Fruit fly (Drosophila melanogaster) whole organism, wandering third instar larva: ENCODE data around the gene CG13725.
A peak's percentile ranks its signal among the peaks of the same experiment; 100 is the strongest.

ENCODE experiments used
- Abd-B ChIP-seq: fragments of >200 bp; optimal IDR thresholded peaks from 2 replicates; lab custom pipeline; 2017; ENCODE audit warnings: missing biosample characterization, missing genetic modification characterization
- CG32264 ChIP-seq: fragments of 200-800 bp; sonication (Bioruptor generic); optimal IDR thresholded peaks from 2 replicates; lab custom pipeline; 2016; ENCODE audit warnings: missing biosample characterization, missing genetic modification characterization
- CG9705 ChIP-seq: fragments of 200-800 bp; sonication (Bioruptor generic); optimal IDR thresholded peaks from 2 replicates; lab custom pipeline; 2018; ENCODE audit warnings: missing biosample characterization, mild to moderate bottlenecking, missing genetic modification characterization
- Dfd ChIP-seq: fragments of >200 bp; optimal IDR thresholded peaks from 2 replicates; lab custom pipeline; 2017; ENCODE audit warnings: missing biosample characterization, missing genetic modification characterization
- Dif ChIP-seq: fragments of 200-275, 200-300 bp; sonication (Bioruptor generic); optimal IDR thresholded peaks from 2 replicates; lab custom pipeline; 2018; ENCODE audit warnings: missing biosample characterization, missing genetic modification characterization; ENCODE audit not compliant: partially characterized antibody
- GATAd ChIP-seq: sonication (Bioruptor generic); optimal IDR thresholded peaks from 2 replicates; lab custom pipeline; 2016; ENCODE audit warnings: missing biosample characterization, missing genetic modification characterization
- HLH106 ChIP-seq: fragments of 200-800 bp; optimal IDR thresholded peaks from 3 replicates; lab custom pipeline; 2019; ENCODE audit warnings: missing biosample characterization, mild to moderate bottlenecking, missing genetic modification characterization, moderate library complexity
- Hnf4 ChIP-seq: fragments of 200-800 bp; sonication (Bioruptor generic); optimal IDR thresholded peaks from 2 replicates; lab custom pipeline; 2016; ENCODE audit warnings: missing biosample characterization, mild to moderate bottlenecking, missing genetic modification characterization
- Hr78 ChIP-seq: fragments of >200 bp; optimal IDR thresholded peaks from 2 replicates; lab custom pipeline; 2017; ENCODE audit warnings: missing biosample characterization, missing genetic modification characterization
- Hr83 ChIP-seq: fragments of 200-300 bp; sonication (Bioruptor generic); optimal IDR thresholded peaks from 2 replicates; lab custom pipeline; 2016; ENCODE audit warnings: missing biosample characterization, mild to moderate bottlenecking, missing genetic modification characterization, moderate library complexity; ENCODE audit not compliant: poor library complexity, severe bottlenecking
- Jra ChIP-seq: sonication (Bioruptor generic); optimal IDR thresholded peaks from 2 replicates; lab custom pipeline; 2016; ENCODE audit warnings: missing biosample characterization, missing genetic modification characterization
- Mio ChIP-seq: sonication (Bioruptor generic); optimal IDR thresholded peaks from 2 replicates; lab custom pipeline; 2016; ENCODE audit warnings: missing biosample characterization, missing genetic modification characterization
- Myc ChIP-seq: fragments of >200 bp; optimal IDR thresholded peaks from 2 replicates; lab custom pipeline; 2017
- OdsH ChIP-seq: fragments of 200-800 bp; sonication (Bioruptor generic); optimal IDR thresholded peaks from 2 replicates; lab custom pipeline; 2016; ENCODE audit warnings: missing biosample characterization, mild to moderate bottlenecking, missing genetic modification characterization
- Rel ChIP-seq, 2 experiments: fragments of 200-800 bp; sonication (Bioruptor generic) in 1 of 2; optimal IDR thresholded peaks; 2 replicates in 1 of 2; 3 replicates in 1 of 2; lab custom pipeline; 2016 to 2019; ENCODE audit warnings: mild to moderate bottlenecking in 2 of 2, missing biosample characterization in 2 of 2, missing genetic modification characterization in 2 of 2, moderate library complexity in 1 of 2
- Sp1 ChIP-seq: fragments of 200-800 bp; sonication (Bioruptor generic); optimal IDR thresholded peaks from 3 replicates; lab custom pipeline; 2019; ENCODE audit warnings: missing biosample characterization, mild to moderate bottlenecking, missing genetic modification characterization, moderate library complexity
- Vsx2 ChIP-seq: fragments of 200-300, 225-300 bp; sonication (Bioruptor generic); optimal IDR thresholded peaks from 2 replicates; lab custom pipeline; 2018; ENCODE audit warnings: missing biosample characterization, missing genetic modification characterization; ENCODE audit not compliant: partially characterized antibody
- dl ChIP-seq, 2 experiments: fragments of 175-275, 200-275 bp in 1 of 2; fragments of 200-275 bp in 1 of 2; sonication (Bioruptor generic); optimal IDR thresholded peaks; lab custom pipeline; 2018; ENCODE audit warnings: mild to moderate bottlenecking in 2 of 2, missing biosample characterization in 2 of 2, missing genetic modification characterization in 2 of 2, moderate library complexity in 2 of 2; ENCODE audit not compliant: partially characterized antibody in 2 of 2, insufficient read depth in 1 of 2
- dmrt93B ChIP-seq: fragments of 200-800 bp; sonication (Bioruptor generic); optimal IDR thresholded peaks from 2 replicates; lab custom pipeline; 2018; ENCODE audit warnings: missing biosample characterization, mild to moderate bottlenecking, missing genetic modification characterization
- dsf ChIP-seq: sonication (Bioruptor generic); optimal IDR thresholded peaks from 2 replicates; lab custom pipeline; 2016; ENCODE audit warnings: missing biosample characterization, missing genetic modification characterization, borderline replicate concordance
- ey ChIP-seq: fragments of 200-800 bp; sonication (Bioruptor generic); optimal IDR thresholded peaks from 2 replicates; lab custom pipeline; 2016; ENCODE audit warnings: missing biosample characterization, missing genetic modification characterization
- foxo ChIP-seq, 2 experiments: fragments of 200-800 bp; sonication (Bioruptor generic); optimal IDR thresholded peaks; 2 replicates in 1 of 2; 3 replicates in 1 of 2; lab custom pipeline; 2016 to 2017; ENCODE audit warnings: missing biosample characterization in 2 of 2, missing genetic modification characterization in 2 of 2
- fru ChIP-seq: fragments of 200-800 bp; sonication (Bioruptor generic); optimal IDR thresholded peaks from 3 replicates; lab custom pipeline; 2016; ENCODE audit warnings: missing biosample characterization, mild to moderate bottlenecking, missing genetic modification characterization
- h ChIP-seq: fragments of 200-800 bp; sonication (Bioruptor generic); optimal IDR thresholded peaks from 3 replicates; lab custom pipeline; 2016; ENCODE audit warnings: missing biosample characterization, mild to moderate bottlenecking, missing genetic modification characterization
- jim ChIP-seq: fragments of 175-275, 200-325 bp; sonication (Bioruptor generic); optimal IDR thresholded peaks from 2 replicates; lab custom pipeline; 2016; ENCODE audit warnings: missing biosample characterization, mild to moderate bottlenecking, missing genetic modification characterization
- lola ChIP-seq: fragments of >200 bp; optimal IDR thresholded peaks from 2 replicates; lab custom pipeline; 2017; ENCODE audit warnings: missing biosample characterization, missing genetic modification characterization
- pan ChIP-seq: fragments of >200 bp; optimal IDR thresholded peaks from 2 replicates; lab custom pipeline; 2017
- psq ChIP-seq: fragments of 200-800 bp; sonication (Bioruptor generic); optimal IDR thresholded peaks from 3 replicates; lab custom pipeline; 2017; ENCODE audit warnings: missing biosample characterization, mild to moderate bottlenecking, missing genetic modification characterization, moderate library complexity
- rgr ChIP-seq: fragments of 200-800 bp; sonication (Bioruptor generic); optimal IDR thresholded peaks from 3 replicates; lab custom pipeline; 2016; ENCODE audit warnings: missing biosample characterization, mild to moderate bottlenecking, missing genetic modification characterization
- sage ChIP-seq: fragments of 200-800 bp; sonication (Bioruptor generic); optimal IDR thresholded peaks from 2 replicates; lab custom pipeline; 2016; ENCODE audit warnings: missing biosample characterization, mild to moderate bottlenecking, missing genetic modification characterization
- usp ChIP-seq: fragments of >200 bp; optimal IDR thresholded peaks from 2 replicates; lab custom pipeline; 2017; ENCODE audit warnings: missing biosample characterization, missing genetic modification characterization
- woc ChIP-seq: sonication (Bioruptor generic); optimal IDR thresholded peaks from 2 replicates; lab custom pipeline; 2016; ENCODE audit warnings: missing biosample characterization, mild to moderate bottlenecking, missing genetic modification characterization

The CG13725 gene

DNA sequence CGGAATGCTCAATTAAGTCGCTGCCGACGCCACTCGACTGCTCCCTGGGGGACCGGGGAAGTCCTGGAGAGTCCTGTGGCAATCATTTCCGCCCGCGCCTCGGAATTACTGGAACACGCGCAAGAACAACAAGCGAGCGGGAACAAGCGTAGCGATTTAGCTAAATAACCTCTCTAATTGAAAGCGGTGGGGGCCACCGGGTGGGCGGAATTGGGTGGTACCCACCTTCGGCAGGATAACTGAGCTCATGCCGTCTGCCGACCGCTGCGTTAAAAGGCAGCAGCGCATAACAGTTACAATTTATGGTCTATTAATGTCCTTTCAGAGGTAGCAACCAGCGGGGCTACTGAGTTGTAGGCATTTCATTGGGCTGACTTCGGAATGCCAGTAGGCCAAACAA, 21.1 kb upstream of the CG13725 start:
- no peak for TF ChIP-seq Mio (GFP tag; lab: Kevin White, UChicago)
- no peak for TF ChIP-seq jim (GFP tag; lab: Kevin White, UChicago)
- TF ChIP-seq Hr83 (GFP tag; lab: Kevin White, UChicago) = no peak
- no peak for TF ChIP-seq Rel (GFP tag; optimal IDR thresholded peaks at IDR 0.05; lab: Kevin White, UChicago)
- TF ChIP-seq Rel (tag; optimal IDR thresholded peaks at IDR 0.05; lab: Kevin White, UChicago) = no peak
- TF ChIP-seq CG32264 (GFP tag; lab: Kevin White, UChicago) = no peak
- no peak for TF ChIP-seq GATAd (GFP tag; lab: Kevin White, UChicago)
- no peak for TF ChIP-seq usp
- no peak for TF ChIP-seq CG9705
- no peak for TF ChIP-seq sage (GFP tag; lab: Kevin White, UChicago)

dm6 chr3L:17344596-17344995, 19.3 kb upstream of the CG13725 start, which contains the start of gene brv2:
TSS of gene brv2 (minus strand) at chr3L:17344696.
- TF ChIP-seq Jra (GFP tag; lab: Kevin White, UChicago) = no peak
- TF ChIP-seq CG9705 = no peak
- no peak for TF ChIP-seq dl (GFP tag; optimal IDR thresholded peaks at IDR 0.05; lab: Kevin White, UChicago; ENCODE audit: insufficient read depth in 1 of 2, partially characterized antibody in 2 of 2)
- no peak for TF ChIP-seq h (GFP tag; lab: Kevin White, UChicago)
- no peak for TF ChIP-seq Dif
- no peak for TF ChIP-seq foxo (GFP tag; optimal IDR thresholded peaks at IDR 0.05; lab: Kevin White, UChicago)
- no peak for TF ChIP-seq Dfd (GFP tag; lab: Kevin White, UChicago)
- no peak for TF ChIP-seq Hr83 (GFP tag; lab: Kevin White, UChicago)
- TF ChIP-seq usp = no peak
- no peak for TF ChIP-seq HLH106
- TF ChIP-seq Myc (lab: Kevin White, UChicago) = no peak
- no peak for TF ChIP-seq Hr78 (GFP tag; lab: Kevin White, UChicago)
- no peak for TF ChIP-seq dmrt93B (GFP tag; lab: Kevin White, UChicago)
- TF ChIP-seq CG32264 (GFP tag; lab: Kevin White, UChicago) = no peak

DNA sequence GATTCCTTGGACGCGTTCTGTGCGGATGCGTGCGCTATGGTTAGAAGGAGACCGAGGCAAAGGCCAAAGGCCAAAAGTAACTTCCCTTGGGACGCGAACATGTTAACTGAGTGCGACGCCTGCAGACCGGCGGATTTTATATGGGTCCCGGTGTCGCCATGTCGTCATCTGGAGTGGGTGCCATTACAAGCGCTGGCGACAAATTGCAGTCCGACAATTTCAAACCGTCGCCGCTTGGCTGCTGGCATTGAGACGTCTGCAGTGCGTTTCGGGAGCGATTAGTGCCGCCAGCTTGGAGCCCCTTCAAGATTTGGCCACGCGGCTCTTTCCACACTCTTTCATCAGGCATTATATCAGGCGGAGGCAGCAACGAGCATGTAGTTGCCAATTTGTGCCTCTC, 15.9 kb upstream of the CG13725 start, which contains the start of gene CG13727:
CG13727 (minus strand) TSS at position 101 of the 400 bp plus-strand sequence.
- TF ChIP-seq HLH106 = no peak
- no peak for TF ChIP-seq jim (GFP tag; lab: Kevin White, UChicago)
- no peak for TF ChIP-seq Vsx2 (GFP tag; lab: Kevin White, UChicago)
- TF ChIP-seq CG9705 = no peak
- TF ChIP-seq OdsH (GFP tag; lab: Kevin White, UChicago) = no peak
- no peak for TF ChIP-seq ey
- TF ChIP-seq Sp1 (GFP tag; lab: Kevin White, UChicago) = no peak
- no peak for TF ChIP-seq fru
- no peak for TF ChIP-seq lola (GFP tag; lab: Kevin White, UChicago)
- no peak for TF ChIP-seq psq (GFP tag; lab: Kevin White, UChicago)
- no peak for TF ChIP-seq woc (GFP tag; lab: Kevin White, UChicago)
- no peak for TF ChIP-seq Abd-B (GFP tag; lab: Kevin White, UChicago)
- TF ChIP-seq, all 38 proteins: peak for 0

DNA sequence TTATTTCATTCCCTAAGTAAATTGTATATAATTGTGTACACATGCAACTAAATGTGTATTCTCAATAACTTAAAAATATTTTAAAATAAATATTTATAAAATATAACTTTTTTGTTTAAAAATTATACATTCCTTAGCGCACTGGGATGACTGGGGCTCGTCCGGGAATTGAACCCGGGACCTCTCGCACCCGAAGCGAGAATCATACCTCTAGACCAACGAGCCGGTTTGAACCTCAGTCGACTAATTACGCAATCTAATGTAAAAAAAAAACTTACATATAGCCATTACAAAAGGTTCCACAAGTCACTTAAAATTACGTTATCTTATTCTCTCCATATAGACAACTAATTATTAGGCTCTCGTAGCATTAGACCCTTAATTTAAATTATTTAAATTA, 14.4 kb upstream of the CG13725 start:
- no peak for TF ChIP-seq dl (GFP tag; optimal IDR thresholded peaks at IDR 0.05; lab: Kevin White, UChicago; ENCODE audit: insufficient read depth in 1 of 2, partially characterized antibody in 2 of 2)
- no peak for TF ChIP-seq rgr (GFP tag; lab: Kevin White, UChicago)
- TF ChIP-seq sage (GFP tag; lab: Kevin White, UChicago) = no peak
- no peak for TF ChIP-seq fru
- TF ChIP-seq Dfd (GFP tag; lab: Kevin White, UChicago) = no peak
- no peak for TF ChIP-seq CG9705
- TF ChIP-seq dsf = no peak
- no peak for TF ChIP-seq jim (GFP tag; lab: Kevin White, UChicago)
- TF ChIP-seq pan (lab: Kevin White, UChicago) = no peak
- TF ChIP-seq dmrt93B (GFP tag; lab: Kevin White, UChicago) = no peak
- TF ChIP-seq foxo (GFP tag; optimal IDR thresholded peaks at IDR 0.05; lab: Kevin White, UChicago) = no peak

- TF ChIP-seq Myc (lab: Kevin White, UChicago) (peak; percentile 55), Hnf4 (GFP tag; lab: Kevin White, UChicago) (no peak)
Observed at dm6 chr3L:17339122-17339521, 13.8 kb upstream of the CG13725 start, which contains the start of gene CG6479. TSS of gene CG6479 (minus strand) at chr3L:17339262.
